Worm (Caenorhabditis elegans) whole organism, L2 larva: ENCODE results near the gene nifk-1.

Source experiments
- Y55F3AM.14 ChIP-seq: fragments of 200-800 bp; sonication (Bioruptor generic); optimal IDR thresholded peaks from 2 replicates; lab custom pipeline; 2018; ENCODE audit warnings: mild to moderate bottlenecking, missing genetic modification characterization, missing compliant biosample characterization
- ceh-82 ChIP-seq: fragments of 150-350 bp; optimal IDR thresholded peaks from 2 replicates; lab custom pipeline; 2014; ENCODE audit warnings: missing biosample characterization, missing genetic modification characterization
- egl-27 ChIP-seq: sonication (generic microtip); optimal IDR thresholded peaks from 3 replicates; lab custom pipeline; 2017; ENCODE audit warnings: missing biosample characterization, missing genetic modification reagents, missing genetic modification characterization
- nhr-6 ChIP-seq: fragments of 150-350 bp; optimal IDR thresholded peaks from 2 replicates; lab custom pipeline; 2014; ENCODE audit warnings: missing biosample characterization, missing genetic modification characterization
- snpc-4 ChIP-seq: fragments of 150-350 bp; optimal IDR thresholded peaks from 2 replicates; lab custom pipeline; 2014; ENCODE audit warnings: missing biosample characterization, missing genetic modification characterization
- unc-62 ChIP-seq: fragments of 150-350 bp; optimal IDR thresholded peaks from 2 replicates; lab custom pipeline; 2014; ENCODE audit warnings: missing biosample characterization, missing genetic modification reagents, missing genetic modification characterization
- ztf-11 ChIP-seq: sonication (generic microtip); optimal IDR thresholded peaks from 2 replicates; lab custom pipeline; 2017; ENCODE audit warnings: missing biosample characterization, missing genetic modification characterization

ce11 chrIII:4655402-4655801 is 37.7 kb downstream of the nifk-1 start, which contains the start of gene T23F11.2:
- TF ChIP-seq egl-27 (tag; lab: Kevin White, UChicago) (no peak), ztf-11 (no peak), ceh-82 (tag; lab: Kevin White, UChicago) (no peak), Y55F3AM.14 (GFP tag; lab: Kevin White, UChicago) (no peak), unc-62 (GFP tag; lab: Kevin White, UChicago) (no peak), snpc-4 (tag; lab: Kevin White, UChicago) (no peak), nhr-6 (tag; lab: Kevin White, UChicago) (no peak)
